Worm (Caenorhabditis elegans) whole organism, L2 larva: Measurements from ENCODE around the gene ugt-36.

ENCODE experiments used
- C34F6.9 ChIP-seq: fragments of 150-350 bp; optimal IDR thresholded peaks from 2 replicates; lab custom pipeline; 2014; ENCODE audit warnings: missing biosample characterization, missing genetic modification characterization
- R02D3.7 ChIP-seq: fragments of 150-350 bp; optimal IDR thresholded peaks from 2 replicates; lab custom pipeline; 2014; ENCODE audit warnings: missing biosample characterization, missing genetic modification characterization
- Y55F3AM.14 ChIP-seq: fragments of 200-800 bp; sonication (Bioruptor generic); optimal IDR thresholded peaks from 2 replicates; lab custom pipeline; 2018; ENCODE audit warnings: mild to moderate bottlenecking, missing genetic modification characterization, missing compliant biosample characterization
- ZK546.5 ChIP-seq: sonication (generic microtip); optimal IDR thresholded peaks from 2 replicates; lab custom pipeline; 2017; ENCODE audit warnings: missing biosample characterization, missing genetic modification characterization
- alr-1 ChIP-seq: fragments of 150-350 bp; optimal IDR thresholded peaks from 2 replicates; lab custom pipeline; 2014; ENCODE audit warnings: missing biosample characterization, missing genetic modification characterization
- aly-2 ChIP-seq: fragments of 150-350 bp; optimal IDR thresholded peaks from 2 replicates; lab custom pipeline; 2014; ENCODE audit warnings: missing biosample characterization, missing genetic modification characterization
- ceh-16 ChIP-seq: fragments of 150-350 bp; optimal IDR thresholded peaks from 2 replicates; lab custom pipeline; 2014; ENCODE audit warnings: missing biosample characterization, missing genetic modification characterization
- crh-2 ChIP-seq: sonication (generic microtip); optimal IDR thresholded peaks from 2 replicates; lab custom pipeline; 2017; ENCODE audit warnings: missing biosample characterization, missing genetic modification characterization
- elt-1 ChIP-seq: fragments of 150-350 bp; optimal IDR thresholded peaks from 2 replicates; lab custom pipeline; 2014; ENCODE audit warnings: missing biosample characterization, missing genetic modification characterization
- elt-3 ChIP-seq: sonication (generic microtip); optimal IDR thresholded peaks from 2 replicates; lab custom pipeline; 2017; ENCODE audit warnings: missing biosample characterization, missing genetic modification characterization
- fos-1 ChIP-seq: fragments of 150-350 bp; optimal IDR thresholded peaks from 2 replicates; lab custom pipeline; 2014; ENCODE audit warnings: missing biosample characterization, missing genetic modification characterization
- gmeb-1 ChIP-seq: fragments of 150-350 bp; optimal IDR thresholded peaks from 2 replicates; lab custom pipeline; 2014; ENCODE audit warnings: missing biosample characterization, missing genetic modification characterization
- lin-13 ChIP-seq: fragments of 150-350 bp; optimal IDR thresholded peaks from 2 replicates; lab custom pipeline; 2014; ENCODE audit warnings: missing biosample characterization, missing genetic modification reagents, missing genetic modification characterization
- lin-39 ChIP-seq: fragments of 150-350 bp; optimal IDR thresholded peaks from 2 replicates; lab custom pipeline; 2014; ENCODE audit warnings: missing biosample characterization, missing genetic modification reagents, missing genetic modification characterization
- mbf-1 ChIP-seq: sonication (generic microtip); optimal IDR thresholded peaks from 2 replicates; lab custom pipeline; 2017; ENCODE audit warnings: missing biosample characterization, missing genetic modification characterization
- mdl-1 ChIP-seq, 2 experiments: fragments of 150-350 bp in 1 of 2; sonication (generic microtip) in 1 of 2; optimal IDR thresholded peaks; 2 replicates each; lab custom pipeline; 2017; ENCODE audit warnings: missing biosample characterization in 2 of 2, missing genetic modification characterization in 2 of 2
- nhr-11 ChIP-seq: fragments of 150-350 bp; optimal IDR thresholded peaks from 2 replicates; lab custom pipeline; 2014; ENCODE audit warnings: missing biosample characterization, missing genetic modification characterization
- nhr-12 ChIP-seq: fragments of 150-350 bp; optimal IDR thresholded peaks from 2 replicates; lab custom pipeline; 2014; ENCODE audit warnings: missing biosample characterization, missing genetic modification characterization
- nhr-129 ChIP-seq: fragments of 150-350 bp; optimal IDR thresholded peaks from 2 replicates; lab custom pipeline; 2014; ENCODE audit warnings: missing biosample characterization, missing genetic modification characterization
- nhr-25 ChIP-seq: fragments of 150-350 bp; sonication (generic microtip); optimal IDR thresholded peaks from 3 replicates; lab custom pipeline; 2014; ENCODE audit warnings: missing biosample characterization, missing genetic modification characterization
- peb-1 ChIP-seq: fragments of 150-350 bp; optimal IDR thresholded peaks from 2 replicates; lab custom pipeline; 2014; ENCODE audit warnings: missing biosample characterization, missing genetic modification characterization
- skn-1 ChIP-seq: sonication (generic microtip); optimal IDR thresholded peaks from 2 replicates; lab custom pipeline; 2017; ENCODE audit warnings: missing biosample characterization, missing genetic modification characterization
- sma-3 ChIP-seq: sonication (generic microtip); optimal IDR thresholded peaks from 2 replicates; lab custom pipeline; 2016; ENCODE audit warnings: missing genetic modification reagents, missing genetic modification characterization, missing compliant biosample characterization
- sma-9 ChIP-seq, 2 experiments: fragments of 150-350 bp in 1 of 2; sonication (generic microtip) in 1 of 2; optimal IDR thresholded peaks; 2 replicates each; lab custom pipeline; 2014 to 2016; ENCODE audit warnings: missing genetic modification characterization in 2 of 2, mild to moderate bottlenecking in 1 of 2, missing biosample characterization in 1 of 2, missing compliant biosample characterization in 1 of 2, missing genetic modification reagents in 1 of 2, moderate library complexity in 1 of 2
- snpc-4 ChIP-seq: fragments of 150-350 bp; optimal IDR thresholded peaks from 2 replicates; lab custom pipeline; 2014; ENCODE audit warnings: missing biosample characterization, missing genetic modification characterization
- unc-39 ChIP-seq: fragments of 150-350 bp; optimal IDR thresholded peaks from 2 replicates; lab custom pipeline; 2014; ENCODE audit warnings: missing biosample characterization, missing genetic modification characterization
- unc-62 ChIP-seq: fragments of 150-350 bp; optimal IDR thresholded peaks from 2 replicates; lab custom pipeline; 2014; ENCODE audit warnings: missing biosample characterization, missing genetic modification reagents, missing genetic modification characterization
- zag-1 ChIP-seq: fragments of 150-350 bp; optimal IDR thresholded peaks from 2 replicates; lab custom pipeline; 2014; ENCODE audit warnings: missing biosample characterization, missing genetic modification characterization
- ztf-1 ChIP-seq: fragments of 200-800 bp; sonication (Bioruptor generic); conservative IDR thresholded peaks from 2 replicates; pipeline ENCODE4 v1.3.6; 2022; ENCODE audit warnings: missing genetic modification characterization, missing compliant biosample characterization
- ztf-11 ChIP-seq: sonication (generic microtip); optimal IDR thresholded peaks from 2 replicates; lab custom pipeline; 2017; ENCODE audit warnings: missing biosample characterization, missing genetic modification characterization
- ztf-4 ChIP-seq: fragments of 150-350 bp; optimal IDR thresholded peaks from 2 replicates; lab custom pipeline; 2014; ENCODE audit warnings: missing biosample characterization, missing genetic modification characterization

Gene ugt-36

ce11 chrV:7147370-7147769 is 19.4 kb upstream of the ugt-36 start, which contains the start of gene ugt-38:
ugt-38 (minus strand) TSS chrV:7147470.
- no peak for TF ChIP-seq crh-2 (tag; lab: Kevin White, UChicago)

ce11 chrV:7150570-7150969 is 16.2 kb upstream of the ugt-36 start, which contains the start of gene F10D2.8:
F10D2.8 (minus strand) TSS chrV:7150714.
- TF ChIP-seq fos-1 (tag; lab: Kevin White, UChicago) (peak; percentile 77), gmeb-1 (tag; lab: Kevin White, UChicago) (peak; percentile 6), elt-3 (no peak)

ce11 chrV:7153046-7153445 is 13.8 kb upstream of the ugt-36 start, which contains the start of gene fat-7:
fat-7 (minus strand) TSS chrV:7153146.
- no peak for TF ChIP-seq alr-1 (tag; lab: Kevin White, UChicago)

ce11 chrV:7156079-7156478 is 10.7 kb upstream of the ugt-36 start, which contains the start of gene F10D2.10:
F10D2.10 (minus strand) TSS chrV:7156179.
- TF ChIP-seq nhr-11 (tag; lab: Kevin White, UChicago): no peak
- no peak for TF ChIP-seq ceh-16 (tag; lab: Kevin White, UChicago)

ce11 chrV:7157089-7157488 is 9.7 kb upstream of the ugt-36 start, which contains the start of gene ugt-39:
ugt-39 (plus strand) TSS chrV:7157142.
- peak; percentile 51 for TF ChIP-seq sma-9 (GFP tag; optimal IDR thresholded peaks at IDR 0.05; lab: Kevin White, UChicago)
- TF ChIP-seq sma-9 (tag; optimal IDR thresholded peaks at IDR 0.05; lab: Kevin White, UChicago): no peak
- TF ChIP-seq snpc-4 (tag; lab: Kevin White, UChicago): no peak
- TF ChIP-seq C34F6.9: no peak
- peak; percentile 1 for TF ChIP-seq sma-3 (GFP tag; lab: Kevin White, UChicago)
- TF ChIP-seq lin-13 (GFP tag; lab: Kevin White, UChicago): no peak
- TF ChIP-seq fos-1 (tag; lab: Kevin White, UChicago): peak; percentile 58
- no peak for TF ChIP-seq zag-1 (tag; lab: Kevin White, UChicago)
- TF ChIP-seq nhr-129 (tag; lab: Kevin White, UChicago): no peak

- TF ChIP-seq fos-1 (tag; lab: Kevin White, UChicago) (no peak), nhr-25 (tag; lab: Kevin White, UChicago) (no peak), R02D3.7 (tag; lab: Kevin White, UChicago) (no peak), unc-39 (tag; lab: Kevin White, UChicago) (no peak), ZK546.5 (no peak), ztf-1 (GFP tag; lab: Robert Waterston, UW) (no peak), elt-1 (no peak)
These were observed 7.4 kb upstream of the ugt-36 start, which contains the start of gene str-204 for ce11 chrV:7159391-7159790. str-204 (plus strand) TSS chrV:7159691.

- no peak for TF ChIP-seq lin-39 (tag; lab: Kevin White, UChicago)
- no peak for TF ChIP-seq aly-2 (tag; lab: Kevin White, UChicago)
- TF ChIP-seq ztf-11 (tag; lab: Kevin White, UChicago): no peak
- no peak for TF ChIP-seq mbf-1 (tag; lab: Kevin White, UChicago)
- no peak for TF ChIP-seq snpc-4 (tag; lab: Kevin White, UChicago)
- TF ChIP-seq Y55F3AM.14 (GFP tag; lab: Kevin White, UChicago): no peak
- no peak for TF ChIP-seq lin-13 (GFP tag; lab: Kevin White, UChicago)
- TF ChIP-seq sma-3 (GFP tag; lab: Kevin White, UChicago): peak; percentile 3
- TF ChIP-seq crh-2 (tag; lab: Kevin White, UChicago): no peak
- TF ChIP-seq sma-9 (GFP tag; optimal IDR thresholded peaks at IDR 0.05; lab: Kevin White, UChicago): peak; percentile 34
- TF ChIP-seq sma-9 (tag; optimal IDR thresholded peaks at IDR 0.05; lab: Kevin White, UChicago): no peak
These were observed 3.2 kb upstream of the ugt-36 start, which contains the start of gene ugt-41 for ce11 chrV:7163477-7164114. ugt-41 (minus strand) TSS chrV:7163595.

ce11 chrV:7164210-7164609 is 2.6 kb upstream of the ugt-36 start, which contains the start of gene srh-83:
srh-83 (plus strand) TSS chrV:7164510.
- TF ChIP-seq peb-1 (tag; lab: Kevin White, UChicago) (no peak), elt-3 (no peak), nhr-12 (tag; lab: Kevin White, UChicago) (no peak), gmeb-1 (tag; lab: Kevin White, UChicago) (no peak), mdl-1 (tag; optimal IDR thresholded peaks at IDR 0.05; lab: Kevin White, UChicago) (no peak), ztf-4 (no peak), unc-62 (GFP tag; lab: Kevin White, UChicago) (no peak), crh-2 (tag; lab: Kevin White, UChicago) (no peak), skn-1 (tag; lab: Kevin White, UChicago) (no peak), C34F6.9 (no peak)
